Fruit fly (Drosophila melanogaster): ENCODE results near the gene tgo.

Gene tgo

dm6 chr3R:9053021-9053420 is 33.2 kb upstream of the tgo start (continued):
- TF ChIP-seq CG9609 (GFP tag; optimal IDR thresholded peaks at IDR 0.05) (peak; percentile 54), CG33213 (GFP tag; optimal IDR thresholded peaks at IDR 0.05) (no peak), Usf (GFP tag; optimal IDR thresholded peaks at IDR 0.05) (no peak), Hand (GFP tag; optimal IDR thresholded peaks at IDR 0.05) (peak; percentile 72), CG14014 (GFP tag; IDR thresholded peaks at IDR 0.05) (no peak), Hr51 (GFP tag; optimal IDR thresholded peaks at IDR 0.05) (peak; percentile 19 to 64), CG4617 (GFP tag; optimal IDR thresholded peaks at IDR 0.05; ENCODE audit: borderline replicate concordance) (no peak), CG9437 (GFP tag; optimal IDR thresholded peaks at IDR 0.05) (no peak), pb (GFP tag; optimal IDR thresholded peaks at IDR 0.05) (peak; percentile 76), CG5953 (GFP tag; IDR thresholded peaks at IDR 0.05) (no peak), CG1792 (GFP tag; optimal IDR thresholded peaks at IDR 0.05) (peak; percentile 20), yki (optimal IDR thresholded peaks at IDR 0.05) (peak; percentile 65), dpn (GFP tag; optimal IDR thresholded peaks at IDR 0.05) (peak; percentile 55 to 69), Fer3 (tag; optimal IDR thresholded peaks at IDR 0.05) (peak; percentile 52), Optix (GFP tag; IDR thresholded peaks at IDR 0.05) (no peak), CG11696 (GFP tag; IDR thresholded peaks at IDR 0.05) (no peak), CG1602 (GFP tag; optimal IDR thresholded peaks at IDR 0.05) (peak; percentile 7), Med (GFP tag) (peak; percentile 97), ewg (GFP tag; optimal IDR thresholded peaks at IDR 0.05) (no peak), pfk (GFP tag; optimal IDR thresholded peaks at IDR 0.05) (peak; percentile 53), CG6765 (GFP tag; optimal IDR thresholded peaks at IDR 0.05) (no peak), lov (optimal IDR thresholded peaks at IDR 0.05) (no peak), lov (GFP tag; IDR thresholded peaks at IDR 0.05) (no peak), Aef1 (GFP tag; IDR thresholded peaks at IDR 0.05) (no peak), CG6272 (GFP tag; IDR thresholded peaks at IDR 0.05) (peak; percentile 58; the same call in 1 of the 2 replicates), CG6854 (GFP tag; optimal IDR thresholded peaks at IDR 0.05) (peak; percentile 71), nerfin-1 (tag; optimal IDR thresholded peaks at IDR 0.05) (no peak), CG13123 (GFP tag; optimal IDR thresholded peaks at IDR 0.05) (no peak), sim (GFP tag; IDR thresholded peaks at IDR 0.05) (no peak), Sin3A (optimal IDR thresholded peaks at IDR 0.05) (no peak), CG2120 (GFP tag; optimal IDR thresholded peaks at IDR 0.05) (peak; percentile 84), maf-S (GFP tag; optimal IDR thresholded peaks at IDR 0.05) (peak; percentile 73), Dad (GFP tag; optimal IDR thresholded peaks at IDR 0.05) (peak; percentile 28), CG3838 (GFP tag; optimal IDR thresholded peaks at IDR 0.05) (no peak), HmgZ (tag; optimal IDR thresholded peaks at IDR 0.05) (peak; percentile 83), CG7372 (GFP tag; IDR thresholded peaks at IDR 0.05) (no peak), Adf1 (GFP tag; IDR thresholded peaks at IDR 0.05) (no peak), HmgD (GFP tag; optimal IDR thresholded peaks at IDR 0.05) (peak; percentile 80), CG8924 (tag; optimal IDR thresholded peaks at IDR 0.05) (no peak), H2.0 (GFP tag; IDR thresholded peaks at IDR 0.05) (no peak), Oaz (GFP tag; IDR thresholded peaks at IDR 0.05) (no peak), CG10274 (GFP tag; optimal IDR thresholded peaks at IDR 0.05) (no peak), nom (GFP tag; optimal IDR thresholded peaks at IDR 0.05) (peak; percentile 94), Bdp1 (GFP tag; optimal IDR thresholded peaks at IDR 0.05) (peak; percentile 3), CG15011 (GFP tag; optimal IDR thresholded peaks at IDR 0.05) (no peak), tll (GFP tag; optimal IDR thresholded peaks at IDR 0.05) (no peak), chm (GFP tag; IDR thresholded peaks at IDR 0.05) (no peak), klu (GFP tag; IDR thresholded peaks at IDR 0.05) (no peak), btn (GFP tag; optimal IDR thresholded peaks at IDR 0.05) (peak; percentile 40), Sox100B (GFP tag; optimal IDR thresholded peaks at IDR 0.05) (no peak), CG34422 (GFP tag; IDR thresholded peaks at IDR 0.05) (no peak), trem (tag; optimal IDR thresholded peaks at IDR 0.05) (peak; percentile 24), crol (GFP tag; IDR thresholded peaks at IDR 0.05) (no peak)

All from whole organism, embryonic.